Fruit fly (Drosophila melanogaster) whole organism, larva: ENCODE data around the gene CG2931.

ENCODE experiments used
- noc ChIP-seq: fragments of 200-800 bp; sonication (Bioruptor generic); optimal IDR thresholded peaks from 3 replicates; lab custom pipeline; 2019; ENCODE audit warnings: missing biosample characterization, mild to moderate bottlenecking, missing genetic modification characterization, moderate library complexity

Gene CG2931

DNA sequence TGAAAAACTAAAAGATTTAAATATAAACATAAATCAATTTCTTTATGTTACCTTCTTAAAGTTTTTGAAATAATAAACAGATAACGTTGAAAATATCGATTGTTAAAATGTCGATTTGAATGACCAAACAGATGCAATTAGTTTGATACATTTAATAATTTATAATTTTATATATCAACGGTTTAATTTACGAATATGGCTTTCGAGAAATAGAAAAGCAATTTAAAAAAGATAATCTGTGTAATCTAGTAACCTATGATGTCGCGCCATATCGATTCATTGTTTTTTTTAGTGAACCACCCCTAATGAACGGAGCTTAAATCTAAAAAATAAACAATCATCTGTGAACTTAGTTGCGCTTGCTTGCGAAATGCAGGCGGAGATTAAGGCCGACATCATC lies 20.2 kb upstream of the CG2931 start, which contains the start of gene PolZ2:
Gene PolZ2, plus strand, starts transcription at position 301 of the 400 bp plus-strand sequence.
- no peak for TF ChIP-seq noc (tag; lab: Kevin White, UChicago)

DNA sequence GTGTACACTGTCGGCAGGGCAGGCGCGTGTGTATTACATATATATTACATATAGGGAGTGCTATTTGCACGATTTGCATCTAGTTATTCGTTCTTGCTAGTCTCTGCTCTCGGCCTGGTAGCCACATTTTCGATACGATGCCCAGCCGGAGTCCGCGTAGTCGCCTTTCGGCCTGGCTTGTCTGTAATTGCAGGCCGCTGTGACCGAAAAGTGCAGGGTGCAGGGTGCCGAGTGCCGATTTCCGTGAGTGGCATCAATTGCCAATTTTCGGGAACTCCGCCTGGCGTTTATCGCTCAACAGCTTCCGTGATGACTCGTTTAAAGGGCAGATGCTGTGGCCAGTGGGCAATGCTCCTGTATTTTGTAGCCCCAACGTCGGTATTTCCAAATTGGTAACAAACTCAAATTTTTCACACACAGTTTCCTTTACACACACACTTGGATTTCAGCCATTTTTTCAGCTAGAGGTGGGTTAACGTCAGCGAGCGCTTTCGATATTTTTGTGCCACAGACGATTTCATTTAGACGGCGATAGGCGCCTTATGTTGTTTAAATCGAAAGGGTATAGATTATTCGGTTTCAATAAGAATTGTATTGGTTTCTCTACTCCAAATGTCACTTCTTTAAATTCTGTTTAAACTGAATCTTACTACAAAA lies 19.6 kb upstream of the CG2931 start, which contains the start of gene CG2926:
Gene CG2926, minus strand, starts transcription at position 518 of the 657 bp plus-strand sequence.
- TF ChIP-seq noc (tag; lab: Kevin White, UChicago): no peak

DNA sequence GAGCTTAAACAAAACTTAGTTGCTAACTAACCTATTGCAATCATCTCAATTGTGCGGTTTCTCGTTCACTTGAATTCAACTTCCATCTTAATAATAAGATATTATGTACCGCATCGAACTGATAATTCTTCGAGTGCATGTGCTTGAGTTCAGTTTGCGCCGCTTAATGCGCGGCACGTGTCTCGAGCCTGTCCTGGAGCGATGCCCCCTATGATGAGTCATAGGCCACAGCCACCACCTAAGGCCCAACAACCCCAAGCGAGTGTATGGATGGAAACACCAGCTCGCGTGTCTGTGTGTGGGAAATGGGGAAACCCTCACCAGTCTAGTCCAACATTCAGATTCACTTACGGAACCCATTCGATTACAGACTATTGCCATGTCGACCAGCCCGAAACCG lies 5.5 kb upstream of the CG2931 start:
- TF ChIP-seq noc (tag; lab: Kevin White, UChicago): no peak

DNA sequence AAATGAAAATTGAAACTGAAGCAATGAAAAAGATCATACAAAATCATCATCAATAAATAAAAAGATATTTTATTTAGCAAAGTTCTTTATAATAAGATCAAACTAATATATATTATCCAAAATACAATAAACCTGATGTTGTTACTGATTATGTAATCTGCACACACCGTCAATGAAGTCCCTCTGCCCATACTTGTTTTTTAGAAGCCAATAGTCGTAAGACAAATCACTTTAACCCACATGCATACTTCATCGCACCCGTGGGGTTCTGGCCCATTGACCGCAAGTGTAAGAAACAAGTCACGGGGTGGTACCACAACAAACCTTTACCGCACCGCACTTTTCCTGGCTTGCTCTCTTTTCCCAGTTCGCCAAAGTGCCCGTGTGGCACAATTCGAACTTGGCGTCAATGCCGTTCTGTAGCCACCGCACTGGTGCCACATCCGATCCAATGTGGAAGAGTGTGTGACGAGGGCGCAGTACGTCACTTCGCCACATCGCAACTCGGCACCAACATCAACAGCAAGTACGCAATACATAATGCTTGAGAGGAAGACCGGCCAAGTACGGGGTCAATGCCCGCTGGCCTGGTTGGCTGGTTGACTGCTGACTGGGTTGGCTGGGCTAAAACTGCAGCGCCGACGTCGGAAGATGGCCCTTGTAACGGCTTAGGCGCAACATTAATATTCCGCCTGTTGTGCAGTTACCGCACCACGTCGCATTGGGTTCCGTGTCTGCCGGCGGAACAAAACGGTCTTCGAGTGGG lies 4.7 kb upstream of the CG2931 start:
- no peak for TF ChIP-seq noc (tag; lab: Kevin White, UChicago)

DNA sequence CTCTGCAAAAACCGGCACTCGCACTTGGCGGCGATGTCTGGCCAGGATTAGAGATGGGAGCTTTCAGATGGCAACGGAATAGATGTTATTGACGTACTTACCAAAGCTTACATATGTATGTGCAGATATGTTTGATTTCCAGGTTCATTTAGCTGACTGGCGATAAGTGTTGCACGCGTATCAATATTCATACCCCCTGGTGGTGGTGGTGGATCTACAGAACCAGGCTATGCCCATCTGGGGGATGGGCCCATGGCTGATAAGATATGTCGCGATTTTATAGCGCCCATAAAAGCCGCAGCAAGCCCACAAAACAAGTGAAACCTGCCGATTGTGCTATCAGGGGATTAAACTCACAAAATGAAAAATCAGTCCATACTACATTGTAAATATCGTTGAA lies 3.3 kb upstream of the CG2931 start:
- TF ChIP-seq noc (tag; lab: Kevin White, UChicago): no peak

DNA sequence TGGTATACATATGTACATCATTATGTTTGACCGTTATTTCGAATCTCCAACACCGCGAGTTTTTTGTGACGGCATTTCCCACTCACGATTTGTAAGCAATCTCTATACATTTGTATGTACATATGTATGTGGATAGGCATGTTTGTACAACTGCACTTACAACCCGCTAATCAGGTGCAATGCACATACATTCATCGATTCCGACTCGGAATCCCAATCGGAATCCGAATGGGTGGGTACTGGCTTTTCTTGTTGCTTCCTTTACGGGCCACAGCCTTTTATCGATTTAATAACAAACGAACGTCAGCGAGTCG lies 3.0 kb upstream of the CG2931 start:
- TF ChIP-seq noc (tag; lab: Kevin White, UChicago): no peak

DNA sequence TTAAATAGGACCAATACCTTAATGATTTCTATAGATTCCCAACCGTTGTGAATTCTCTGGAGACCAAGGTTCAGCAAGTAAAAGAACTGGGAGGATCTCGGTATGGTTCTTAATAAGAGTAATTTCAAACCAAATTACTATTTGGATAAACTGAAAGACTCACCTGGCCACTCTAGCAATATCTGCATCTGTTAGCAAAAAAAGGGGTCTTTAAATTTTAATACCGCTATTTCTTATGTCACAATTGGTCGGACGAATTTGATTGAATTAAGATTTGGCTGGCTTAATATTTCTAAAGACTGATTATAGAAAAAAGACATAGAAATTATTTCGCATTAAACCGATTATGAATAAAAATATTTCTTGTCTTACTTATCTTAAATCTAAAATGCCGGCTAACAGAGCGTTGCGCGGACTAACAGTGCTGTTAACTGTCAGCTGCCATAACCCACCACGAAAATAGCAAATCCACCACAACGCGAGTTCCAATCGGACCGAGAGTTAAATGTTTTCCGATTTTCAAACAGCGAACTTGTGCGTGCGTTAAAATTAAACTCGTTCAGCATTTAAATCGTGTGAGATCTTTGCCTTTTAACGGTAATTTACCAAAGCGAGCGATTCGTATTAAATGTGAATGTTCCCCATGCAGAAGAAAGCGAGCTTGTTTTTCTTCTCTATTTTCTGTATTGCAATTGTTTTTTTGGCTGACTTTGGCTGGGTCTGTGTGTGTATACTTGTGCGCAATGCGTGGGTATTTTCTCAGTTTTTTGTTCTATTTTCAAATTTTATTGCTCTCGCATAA lies 2.4 kb upstream of the CG2931 start, which contains the start of gene CRMP:
Gene CRMP, plus strand, starts transcription at position 474 of the 802 bp plus-strand sequence.
- TF ChIP-seq noc (tag; lab: Kevin White, UChicago): no peak

DNA sequence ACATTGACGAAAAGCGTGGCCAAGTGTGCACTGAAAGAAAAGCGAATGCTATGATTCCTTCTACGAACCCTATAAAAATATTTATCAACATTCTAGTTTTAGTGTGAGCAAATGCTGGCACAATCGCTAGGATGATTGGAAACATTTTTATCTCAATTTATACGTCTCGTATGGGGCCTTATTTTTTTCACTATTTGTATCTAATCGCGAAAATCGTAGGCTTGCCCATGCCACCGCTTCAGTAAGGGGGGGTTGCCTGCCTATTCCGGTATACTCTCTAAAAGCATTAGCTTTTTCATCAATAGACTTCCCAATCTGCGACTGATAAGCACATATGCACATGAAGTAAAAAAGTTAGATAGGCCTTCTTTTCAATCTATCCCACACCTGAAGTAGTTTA lies 2.8 kb downstream of the CG2931 start:
- TF ChIP-seq noc (tag; lab: Kevin White, UChicago): peak; percentile 88

DNA sequence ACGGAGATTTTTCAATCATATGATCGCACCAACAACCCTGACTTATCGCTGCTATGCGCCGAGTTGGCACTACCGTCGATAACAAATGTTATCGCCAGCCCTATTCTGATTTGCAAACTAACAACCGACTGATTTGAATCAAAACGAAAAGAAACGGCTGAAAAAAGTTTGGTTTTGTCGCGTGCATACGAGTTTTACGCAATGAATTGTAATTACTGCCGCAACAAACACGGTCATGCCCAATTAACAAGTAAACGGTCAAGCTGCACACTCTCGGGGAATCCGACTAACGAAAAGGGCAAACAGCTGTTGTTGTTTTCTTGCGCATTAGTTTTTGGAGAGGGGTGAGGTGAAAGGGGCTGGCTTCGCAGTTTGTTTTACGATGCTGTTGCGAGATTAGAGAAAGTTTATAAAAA lies 3.6 kb downstream of the CG2931 start, which contains the start of the genes CG14671 and CG12746:
Gene CG14671, minus strand, starts transcription at position 41 of the 416 bp plus-strand sequence.
Gene CG12746, plus strand, starts transcription at position 91 of the 416 bp plus-strand sequence.
- no peak for TF ChIP-seq noc (tag; lab: Kevin White, UChicago)

DNA sequence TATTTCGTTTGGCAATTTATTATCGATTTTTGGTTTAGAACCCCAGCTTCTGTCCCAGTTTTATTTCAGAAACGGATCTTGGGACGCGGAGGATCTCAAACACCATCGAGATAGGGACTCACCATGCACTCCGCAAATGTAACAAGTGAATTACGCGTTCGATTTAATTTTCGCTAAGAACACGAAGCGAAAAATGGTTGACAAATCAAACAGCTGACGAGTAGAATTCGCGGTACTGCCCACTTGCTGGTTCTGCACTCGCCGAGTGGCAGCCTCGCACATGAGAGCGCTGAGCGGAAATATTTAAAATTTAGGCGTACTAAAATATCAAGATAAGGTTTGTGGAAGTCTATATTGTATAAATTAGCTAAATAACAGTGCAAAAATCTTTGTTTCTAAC lies 5.0 kb downstream of the CG2931 start, which contains the start of gene Pi4KIIalpha:
Gene Pi4KIIalpha, minus strand, starts transcription at position 233 of the 400 bp plus-strand sequence.
- no peak for TF ChIP-seq noc (tag; lab: Kevin White, UChicago)

DNA sequence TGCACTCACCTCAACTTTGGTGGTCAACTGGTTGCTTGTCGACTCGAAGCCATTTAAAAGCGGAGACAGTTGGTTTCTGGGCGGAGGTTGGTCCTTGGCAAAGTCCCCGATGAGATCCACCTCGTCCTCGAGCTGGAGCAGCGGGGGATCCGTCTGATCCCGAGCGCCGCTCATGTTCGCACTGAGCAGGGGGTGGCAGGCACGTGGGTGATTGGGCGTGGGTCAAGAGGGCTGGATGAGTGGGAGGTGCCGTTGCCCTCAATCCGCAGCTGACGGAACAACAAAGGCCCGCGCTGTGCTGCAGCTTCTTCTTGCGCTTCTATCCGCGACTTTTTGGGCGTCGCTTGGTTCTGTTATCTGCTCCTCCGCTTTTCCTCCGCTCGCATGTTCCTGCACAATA lies 5.5 kb downstream of the CG2931 start:
- TF ChIP-seq noc (tag; lab: Kevin White, UChicago): no peak

DNA sequence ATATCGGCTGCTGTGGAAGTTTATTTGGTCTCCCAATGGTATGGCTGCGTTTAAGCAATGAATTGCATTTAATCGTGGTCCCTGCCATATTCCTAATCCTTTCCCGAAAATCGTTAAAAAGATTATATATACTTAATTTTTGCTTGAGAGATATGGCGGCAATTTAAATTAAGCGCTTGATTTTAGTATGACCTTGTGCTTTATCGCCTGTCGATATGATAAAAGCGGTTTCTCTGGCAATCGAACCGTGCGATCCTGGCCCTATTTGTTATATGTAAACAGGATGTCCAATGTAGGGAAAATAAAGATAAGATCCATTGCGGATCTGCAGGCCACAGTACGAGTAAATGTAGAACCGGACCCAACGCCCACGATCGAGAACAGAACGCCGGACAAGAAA lies 13.6 kb downstream of the CG2931 start, which contains the start of gene Snm1:
Gene Snm1, plus strand, starts transcription at position 233 of the 400 bp plus-strand sequence.
- TF ChIP-seq noc (tag; lab: Kevin White, UChicago): no peak

DNA sequence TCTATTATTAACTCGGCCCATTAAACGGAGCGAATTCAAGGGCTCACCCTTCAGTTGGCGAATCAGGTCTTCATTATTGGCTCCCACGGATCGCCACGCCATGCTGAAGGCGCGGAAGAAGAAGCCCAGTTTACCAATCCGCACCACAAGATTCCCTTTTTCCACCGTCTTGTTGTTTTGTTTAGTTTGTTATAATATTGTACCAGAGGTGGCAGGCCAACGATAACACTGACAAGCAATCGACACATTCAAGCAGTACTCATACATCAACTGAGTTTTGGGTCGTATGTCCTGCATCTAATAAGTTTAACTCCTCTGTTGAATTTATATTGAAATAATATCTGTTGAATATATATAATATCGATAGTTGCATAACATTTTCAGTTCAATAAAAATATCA lies 14.3 kb downstream of the CG2931 start, which contains the start of gene Pcmt:
Gene Pcmt, minus strand, starts transcription at position 235 of the 400 bp plus-strand sequence.
- no peak for TF ChIP-seq noc (tag; lab: Kevin White, UChicago)

DNA sequence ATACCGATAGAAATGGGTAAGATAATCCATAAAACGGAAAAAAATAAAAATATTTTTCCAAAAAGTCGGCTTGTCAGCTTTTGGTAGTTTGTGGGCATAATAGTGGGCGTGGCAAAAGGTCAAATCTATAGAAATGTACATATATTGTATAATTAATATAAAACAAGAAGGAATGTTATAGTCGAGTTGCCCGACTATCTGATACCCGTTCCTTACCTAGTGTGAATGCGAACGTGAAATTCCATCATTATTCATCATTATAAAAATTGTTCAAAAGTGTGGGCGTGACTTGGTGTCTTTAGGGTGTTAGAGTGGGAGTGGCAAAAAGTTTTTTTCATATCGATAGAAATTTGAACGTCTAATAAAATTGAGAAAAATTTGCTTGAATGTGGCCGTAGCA lies 16.8 kb downstream of the CG2931 start:
- no peak for TF ChIP-seq noc (tag; lab: Kevin White, UChicago)

DNA sequence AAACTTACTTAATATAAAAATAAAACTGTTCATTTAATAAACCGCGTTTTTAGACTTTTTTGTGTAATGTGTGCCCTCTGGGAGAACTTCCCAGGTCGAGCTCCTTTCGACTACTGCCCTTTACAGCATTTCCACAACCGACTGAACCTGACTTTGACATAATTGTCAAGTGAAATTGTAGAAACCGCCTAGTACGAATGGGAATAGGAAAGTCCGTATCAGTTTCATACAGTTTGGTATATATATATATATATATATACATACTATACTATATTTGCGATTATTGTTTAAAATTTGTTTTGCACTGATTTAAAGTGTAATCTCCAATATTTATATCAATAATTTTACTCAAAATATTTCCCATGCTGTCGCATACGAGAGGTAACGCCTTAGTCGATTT lies 17.3 kb downstream of the CG2931 start, which contains the start of gene mia:
Gene mia, minus strand, starts transcription at position 101 of the 400 bp plus-strand sequence.
- TF ChIP-seq noc (tag; lab: Kevin White, UChicago): no peak
